Worm (Caenorhabditis elegans): ENCODE results near the gene mlt-4.

DNA sequence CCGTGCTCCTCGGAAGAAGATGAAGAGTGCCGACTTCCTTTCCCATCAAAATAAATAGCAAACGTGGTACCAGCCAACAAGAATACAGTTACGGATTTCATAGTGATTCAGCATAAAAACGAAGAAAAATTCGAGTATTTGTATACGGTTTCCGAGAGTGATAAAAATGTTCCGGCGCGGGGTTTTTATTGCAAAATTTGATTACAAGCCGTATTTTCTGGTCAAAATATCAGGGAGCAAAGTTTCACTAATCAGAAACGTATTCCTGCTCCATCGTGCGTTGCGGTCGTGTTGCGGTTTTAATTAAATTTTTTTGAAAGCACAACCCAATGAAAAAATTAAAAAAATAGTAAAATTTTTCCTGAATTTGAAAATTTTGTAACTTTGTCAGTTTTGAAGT is 5.2 kb upstream of the mlt-4 start, which contains the start of gene clec-261:
- TF ChIP-seq flt-1 (GFP tag; IDR thresholded peaks at IDR 0.05) (no peak), tab-1 (GFP tag; IDR thresholded peaks at IDR 0.05) (no peak), ref-1 (GFP tag; conservative IDR thresholded peaks at IDR 0.05) (no peak), cog-1 (tag; optimal IDR thresholded peaks at IDR 0.05) (no peak), med-1 (GFP tag; optimal IDR thresholded peaks at IDR 0.05; ENCODE audit: insufficient read depth) (no peak), T22C8.4 (GFP tag; IDR thresholded peaks at IDR 0.05) (no peak), klf-2 (GFP tag; conservative IDR thresholded peaks at IDR 0.05) (no peak), ztf-23 (GFP tag; IDR thresholded peaks at IDR 0.05) (no peak)

All from whole organism, midembryonic.